Fruit fly (Drosophila melanogaster) whole organism, prepupa: Measurements from ENCODE around the gene CG16820.

Experiments used
- CG9139 ChIP-seq: fragments of 200-800 bp; sonication (Bioruptor generic); optimal IDR thresholded peaks from 3 replicates; lab custom pipeline; 2017; ENCODE audit warnings: missing biosample characterization, mild to moderate bottlenecking, missing genetic modification characterization
- Ets96B ChIP-seq: fragments of 200-800 bp; optimal IDR thresholded peaks from 2 replicates; lab custom pipeline; 2019; ENCODE audit warnings: missing biosample characterization, mild to moderate bottlenecking, missing genetic modification characterization, moderate library complexity

DNA sequence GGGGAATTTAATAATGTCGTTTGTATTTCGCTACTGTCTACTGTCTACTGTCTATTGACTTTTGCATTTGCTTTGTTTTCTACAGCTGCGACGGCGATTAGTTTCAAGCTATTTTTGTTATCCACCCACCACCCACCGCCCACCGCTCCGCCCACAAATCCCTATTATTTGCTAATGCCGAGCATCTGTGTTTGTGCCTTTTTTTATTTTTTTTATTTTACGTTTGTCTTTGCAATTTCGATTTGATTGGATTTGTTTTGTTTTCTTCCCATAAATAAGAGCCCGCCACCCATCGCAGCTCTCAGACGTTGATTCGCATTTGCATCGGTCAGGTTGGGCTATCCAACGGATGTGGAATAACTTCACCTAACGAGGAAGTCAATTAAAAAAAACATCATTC is 9.8 kb upstream of the CG16820 start, which contains the start of gene Jhbp14:
- TF ChIP-seq Ets96B (tag; lab: Kevin White, UChicago): no peak
- TF ChIP-seq CG9139 (GFP tag; lab: Kevin White, UChicago): no peak
